Worm (Caenorhabditis elegans) whole organism, L4 larva: ENCODE results near the gene srj-22.
A peak's percentile ranks its signal among the peaks of the same experiment; 100 is the strongest.

Source experiments
- F26F4.8 ChIP-seq: fragments of 200-800 bp; sonication (Bioruptor generic); conservative IDR thresholded peaks from 2 replicates; pipeline ENCODE4 v1.3.6; 2022; ENCODE audit warnings: missing genetic modification characterization, missing compliant biosample characterization
- F49E8.2 ChIP-seq: sonication (generic microtip); optimal IDR thresholded peaks from 2 replicates; lab custom pipeline; 2016; ENCODE audit warnings: missing compliant biosample characterization, mild to moderate bottlenecking, missing genetic modification characterization, borderline replicate concordance
- R02D3.7 ChIP-seq: fragments of 150-350 bp; sonication (generic microtip); optimal IDR thresholded peaks from 3 replicates; lab custom pipeline; 2014; ENCODE audit warnings: missing biosample characterization, missing genetic modification characterization
- T20F7.1 ChIP-seq: fragments of 200-800 bp; sonication (Bioruptor generic); optimal IDR thresholded peaks from 2 replicates; lab custom pipeline; 2018; ENCODE audit warnings: mild to moderate bottlenecking, missing genetic modification characterization, missing compliant biosample characterization
- Y75B8A.6 ChIP-seq: fragments of 200-800 bp; sonication (Bioruptor generic); IDR thresholded peaks from 2 replicates; pipeline ENCODE4 v1.3.6; 2022; ENCODE audit warnings: missing genetic modification reagents, missing genetic modification characterization, missing compliant biosample characterization
- ZK337.2 ChIP-seq: fragments of 200-800 bp; sonication (Bioruptor generic); IDR thresholded peaks from 2 replicates; pipeline ENCODE4 v1.3.6; 2022; ENCODE audit warnings: missing genetic modification reagents, missing genetic modification characterization, missing compliant biosample characterization
- ama-1 ChIP-seq: fragments of 150-350 bp; optimal IDR thresholded peaks from 2 replicates; lab custom pipeline; 2014; ENCODE audit warnings: inconsistent platforms, mixed read lengths
- arid-1 ChIP-seq: fragments of 200-800 bp; sonication (Bioruptor generic); conservative IDR thresholded peaks from 2 replicates; pipeline ENCODE4 v1.3.6; 2022; ENCODE audit warnings: missing genetic modification reagents, missing genetic modification characterization, missing compliant biosample characterization
- ceh-20 ChIP-seq: fragments of 200-800 bp; sonication (Bioruptor generic); IDR thresholded peaks from 2 replicates; pipeline ENCODE4 v1.3.6; 2022; ENCODE audit warnings: missing genetic modification reagents, missing genetic modification characterization, missing compliant biosample characterization
- ceh-62 ChIP-seq: sonication (generic microtip); optimal IDR thresholded peaks from 2 replicates; lab custom pipeline; 2017; ENCODE audit warnings: missing biosample characterization, missing genetic modification characterization
- ctbp-1 ChIP-seq: fragments of 200-800 bp; sonication (Bioruptor generic); IDR thresholded peaks from 2 replicates; pipeline ENCODE4 v1.3.6; 2022; ENCODE audit warnings: missing genetic modification reagents, missing genetic modification characterization, missing compliant biosample characterization
- daf-16 ChIP-seq, 3 experiments: sonication (generic microtip); optimal IDR thresholded peaks; 2 replicates each; lab custom pipeline; 2016 to 2017; ENCODE audit warnings: missing genetic modification characterization in 3 of 3, missing genetic modification reagents in 3 of 3, mild to moderate bottlenecking in 2 of 3, missing compliant biosample characterization in 2 of 3, missing biosample characterization in 1 of 3, moderate library complexity in 1 of 3
- dpl-1 ChIP-seq: fragments of 150-350 bp; optimal IDR thresholded peaks from 2 replicates; lab custom pipeline; 2014; ENCODE audit warnings: missing biosample characterization, missing genetic modification reagents, missing genetic modification characterization
- egl-27 ChIP-seq: sonication (generic microtip); optimal IDR thresholded peaks from 3 replicates; lab custom pipeline; 2017; ENCODE audit warnings: missing biosample characterization, missing genetic modification reagents, missing genetic modification characterization
- egl-43 ChIP-seq: fragments of 200-800 bp; sonication (Bioruptor generic); IDR thresholded peaks from 2 replicates; pipeline ENCODE4 v1.3.6; 2022; ENCODE audit warnings: missing genetic modification reagents, missing genetic modification characterization, missing compliant biosample characterization
- fkh-10 ChIP-seq: fragments of 150-350 bp; optimal IDR thresholded peaks from 2 replicates; lab custom pipeline; 2014; ENCODE audit warnings: missing biosample characterization, missing genetic modification reagents, missing genetic modification characterization
- hlh-11 ChIP-seq: fragments of 200-800 bp; sonication (Bioruptor generic); optimal IDR thresholded peaks from 2 replicates; lab custom pipeline; 2018; ENCODE audit warnings: mild to moderate bottlenecking, missing genetic modification characterization, missing compliant biosample characterization
- hlh-30 ChIP-seq: sonication (generic microtip); optimal IDR thresholded peaks from 2 replicates; lab custom pipeline; 2017; ENCODE audit warnings: antibody characterized with exemption, mild to moderate bottlenecking, missing genetic modification characterization, missing compliant biosample characterization; ENCODE audit not compliant: insufficient read depth
- hmg-1.1 ChIP-seq: fragments of 200-800 bp; sonication (Bioruptor generic); IDR thresholded peaks from 2 replicates; pipeline ENCODE4 v1.3.6; 2022; ENCODE audit warnings: missing genetic modification reagents, missing genetic modification characterization, missing compliant biosample characterization
- lin-1 ChIP-seq: fragments of 200-800 bp; sonication (Bioruptor generic); IDR thresholded peaks from 2 replicates; pipeline ENCODE4 v1.3.6; 2022; ENCODE audit warnings: missing genetic modification reagents, missing genetic modification characterization, missing compliant biosample characterization
- lin-29 ChIP-seq: fragments of 200-800 bp; sonication (Bioruptor generic); IDR thresholded peaks from 2 replicates; pipeline ENCODE4 v1.3.6; 2022; ENCODE audit warnings: missing genetic modification reagents, missing genetic modification characterization, missing compliant biosample characterization
- lin-38 ChIP-seq: fragments of 200-800 bp; sonication (Bioruptor generic); IDR thresholded peaks from 2 replicates; pipeline ENCODE4 v1.3.6; 2022; ENCODE audit warnings: missing genetic modification reagents, missing genetic modification characterization, missing compliant biosample characterization
- lsy-2 ChIP-seq, 2 experiments: fragments of 150-350 bp in 1 of 2; sonication (generic microtip) in 1 of 2; optimal IDR thresholded peaks; 2 replicates each; lab custom pipeline; 2014 to 2017; ENCODE audit warnings: missing biosample characterization in 2 of 2, missing genetic modification characterization in 2 of 2
- mep-1 ChIP-seq: fragments of 150-350 bp; sonication (generic microtip); optimal IDR thresholded peaks from 3 replicates; lab custom pipeline; 2014; ENCODE audit warnings: missing biosample characterization, missing genetic modification characterization
- mes-2 ChIP-seq: sonication (generic microtip); optimal IDR thresholded peaks from 2 replicates; lab custom pipeline; 2016; ENCODE audit warnings: missing genotype, mild to moderate bottlenecking, missing genetic modification characterization, missing compliant biosample characterization; ENCODE audit not compliant: poor library complexity, severe bottlenecking
- mxl-2 ChIP-seq: fragments of 200-800 bp; sonication (Bioruptor generic); conservative IDR thresholded peaks from 2 replicates; pipeline ENCODE4 v1.3.6; 2022; ENCODE audit warnings: missing genetic modification reagents, missing genetic modification characterization, missing compliant biosample characterization
- mxl-3 ChIP-seq: fragments of 200-800 bp; sonication (Bioruptor generic); optimal IDR thresholded peaks from 2 replicates; lab custom pipeline; 2018; ENCODE audit warnings: mild to moderate bottlenecking, missing genetic modification characterization, missing compliant biosample characterization
- nhr-11 ChIP-seq: fragments of 150-350 bp; optimal IDR thresholded peaks from 2 replicates; lab custom pipeline; 2014; ENCODE audit warnings: missing biosample characterization, missing genetic modification characterization
- nhr-111 ChIP-seq: fragments of 200-800 bp; sonication (Bioruptor generic); optimal IDR thresholded peaks from 2 replicates; lab custom pipeline; 2018; ENCODE audit warnings: mild to moderate bottlenecking, missing genetic modification characterization, missing compliant biosample characterization
- nhr-237 ChIP-seq: sonication (generic microtip); optimal IDR thresholded peaks from 2 replicates; lab custom pipeline; 2017; ENCODE audit warnings: missing biosample characterization, missing genetic modification characterization
- nhr-28 ChIP-seq: fragments of 150-350 bp; optimal IDR thresholded peaks from 2 replicates; lab custom pipeline; 2014; ENCODE audit warnings: missing biosample characterization, missing genetic modification characterization
- nhr-48 ChIP-seq: sonication (generic microtip); optimal IDR thresholded peaks from 2 replicates; lab custom pipeline; 2016; ENCODE audit warnings: mild to moderate bottlenecking, missing genetic modification characterization, missing compliant biosample characterization
- nhr-6 ChIP-seq: fragments of 150-350 bp; optimal IDR thresholded peaks from 2 replicates; lab custom pipeline; 2014; ENCODE audit warnings: missing biosample characterization, missing genetic modification characterization
- nhr-76 ChIP-seq: fragments of 150-350 bp; optimal IDR thresholded peaks from 2 replicates; lab custom pipeline; 2014; ENCODE audit warnings: missing biosample characterization, missing genetic modification characterization
- pha-4 ChIP-seq, 2 experiments: fragments of 150-350 bp in 1 of 2; fragments of 200-800 bp in 1 of 2; sonication (Bioruptor generic) in 1 of 2; IDR thresholded peaks in 1 of 2; optimal IDR thresholded peaks in 1 of 2; 2 replicates each; pipeline versions ENCODE4 v1.3.6 to Lab custom; 2014 to 2022; ENCODE audit warnings: missing genetic modification characterization in 2 of 2, missing genetic modification reagents in 2 of 2, missing biosample characterization in 1 of 2, missing compliant biosample characterization in 1 of 2
- pqm-1 ChIP-seq: sonication (generic microtip); optimal IDR thresholded peaks from 2 replicates; lab custom pipeline; 2017; ENCODE audit warnings: missing biosample characterization, missing genetic modification characterization
- snpc-1.2 ChIP-seq: fragments of 200-800 bp; sonication (Bioruptor generic); IDR thresholded peaks from 2 replicates; pipeline ENCODE4 v1.3.6; 2022; ENCODE audit warnings: missing genetic modification reagents, missing genetic modification characterization, missing compliant biosample characterization
- spr-1 ChIP-seq: sonication (generic microtip); optimal IDR thresholded peaks from 2 replicates; lab custom pipeline; 2016; ENCODE audit warnings: mild to moderate bottlenecking, missing genetic modification characterization, missing compliant biosample characterization
- spr-3 ChIP-seq: fragments of 200-800 bp; sonication (Bioruptor generic); optimal IDR thresholded peaks from 2 replicates; lab custom pipeline; 2018; ENCODE audit warnings: mild to moderate bottlenecking, missing genetic modification characterization, missing compliant biosample characterization
- tra-1 ChIP-seq: fragments of 200-800 bp; sonication (Bioruptor generic); IDR thresholded peaks from 2 replicates; pipeline ENCODE4 v1.3.6; 2022; ENCODE audit warnings: missing genetic modification reagents, missing genetic modification characterization, missing compliant biosample characterization
- unc-130 ChIP-seq: sonication (generic microtip); optimal IDR thresholded peaks from 2 replicates; lab custom pipeline; 2016; ENCODE audit warnings: missing genetic modification reagents, missing genetic modification characterization, missing compliant biosample characterization
- unc-39 ChIP-seq: sonication (generic microtip); optimal IDR thresholded peaks from 2 replicates; lab custom pipeline; 2017; ENCODE audit warnings: missing biosample characterization, missing genetic modification characterization
- unc-62 ChIP-seq, 3 experiments: fragments of 150-350 bp in 1 of 3; sonication (generic microtip); optimal IDR thresholded peaks in 2 of 3; peaks in 1 of 3; 1 replicate in 1 of 3; 2 replicates in 2 of 3; lab custom pipeline; 2014 to 2017; ENCODE audit warnings: missing biosample characterization in 3 of 3, missing genetic modification characterization in 3 of 3, missing genetic modification reagents in 3 of 3, missing genotype in 1 of 3
- vab-7 ChIP-seq: fragments of 200-800 bp; sonication (Bioruptor generic); IDR thresholded peaks from 2 replicates; pipeline ENCODE4 v1.3.6; 2022; ENCODE audit warnings: missing genetic modification reagents, missing genetic modification characterization, missing compliant biosample characterization
- zag-1 ChIP-seq: fragments of 150-350 bp; optimal IDR thresholded peaks from 2 replicates; lab custom pipeline; 2014; ENCODE audit warnings: missing biosample characterization, missing genetic modification characterization
- zip-2 ChIP-seq: fragments of 150-350 bp; optimal IDR thresholded peaks from 2 replicates; lab custom pipeline; 2014; ENCODE audit warnings: missing biosample characterization, missing genetic modification characterization
- ztf-7 ChIP-seq: fragments of 150-350 bp; optimal IDR thresholded peaks from 2 replicates; lab custom pipeline; 2014; ENCODE audit warnings: missing biosample characterization, missing genetic modification characterization

srj-22 gene

ce11 chrV:10729456-10729904, 14.1 kb downstream of the srj-22 start (continued):
- TF ChIP-seq zag-1 (no peak), ceh-20 (GFP tag; lab: Robert Waterston, UW) (peak; percentile 30; the same call in 1 of the 2 replicates), nhr-48 (tag; lab: Kevin White, UChicago) (peak; percentile 91)

- TF ChIP-seq dpl-1 (no peak), ZK337.2 (GFP tag; lab: Robert Waterston, UW) (0 out of 2 replicates have a peak, but pooled peaks have one; percentile 29), mxl-2 (GFP tag; lab: Robert Waterston, UW) (no peak), daf-16 (GFP tag; optimal IDR thresholded peaks at IDR 0.05; lab: Kevin White, UChicago) (peak in 1 of 2 experiments; percentile 89), daf-16 (tag; optimal IDR thresholded peaks at IDR 0.05; lab: Kevin White, UChicago) (no peak), unc-39 (no peak), vab-7 (GFP tag; lab: Robert Waterston, UW) (no peak), nhr-237 (tag; lab: Kevin White, UChicago) (no peak), hlh-30 (tag; lab: Kevin White, UChicago) (peak; percentile 6), mxl-3 (GFP tag; lab: Kevin White, UChicago) (no peak), egl-27 (tag; lab: Kevin White, UChicago) (no peak), nhr-28 (peak; percentile 79), T20F7.1 (no peak), hmg-1.1 (GFP tag; lab: Robert Waterston, UW) (no peak), nhr-11 (tag; lab: Kevin White, UChicago) (peak; percentile 93), lsy-2 (tag; optimal IDR thresholded peaks at IDR 0.05; lab: Kevin White, UChicago) (no peak), fkh-10 (GFP tag; lab: Kevin White, UChicago) (no peak), F49E8.2 (tag; lab: Kevin White, UChicago) (no peak), Y75B8A.6 (no peak), ceh-20 (GFP tag; lab: Robert Waterston, UW) (peak; percentile 87), lin-1 (GFP tag; lab: Robert Waterston, UW) (no peak), lin-29 (no peak), ama-1 (lab: Kevin White, UChicago) (no peak), hlh-11 (tag; lab: Kevin White, UChicago) (peak; percentile 67), tra-1 (GFP tag; lab: Robert Waterston, UW) (no peak), spr-1 (tag; lab: Kevin White, UChicago) (no peak), nhr-111 (GFP tag; lab: Kevin White, UChicago) (no peak), zip-2 (tag; lab: Kevin White, UChicago) (no peak), unc-130 (GFP tag; lab: Kevin White, UChicago) (no peak), ceh-62 (tag; lab: Kevin White, UChicago) (no peak), lin-38 (no peak), ztf-7 (no peak), mep-1 (no peak), ctbp-1 (GFP tag; lab: Robert Waterston, UW) (no peak), arid-1 (GFP tag; lab: Robert Waterston, UW) (no peak), F26F4.8 (GFP tag; lab: Robert Waterston, UW) (no peak), snpc-1.2 (no peak), egl-43 (GFP tag; lab: Robert Waterston, UW) (no peak), nhr-48 (tag; lab: Kevin White, UChicago) (no peak), mes-2 (tag; lab: Kevin White, UChicago) (peak; percentile 18), pha-4 (GFP tag; IDR thresholded peaks at IDR 0.05; lab: Robert Waterston, UW) (no peak), pha-4 (tag; optimal IDR thresholded peaks at IDR 0.05; lab: Kevin White, UChicago) (no peak), nhr-6 (tag; lab: Kevin White, UChicago) (no peak), nhr-76 (tag; lab: Kevin White, UChicago) (no peak), pqm-1 (no peak), unc-62 (GFP tag; optimal IDR thresholded peaks at IDR 0.05 in 1 of 2; lab: Kevin White, UChicago) (peak in 1 of 2 experiments; percentile 99), unc-62 (tag; optimal IDR thresholded peaks at IDR 0.05; lab: Kevin White, UChicago) (no peak), spr-3 (GFP tag; lab: Kevin White, UChicago) (no peak), R02D3.7 (tag; lab: Kevin White, UChicago) (no peak)
Observed at ce11 chrV:10727651-10728050, 15.9 kb downstream of the srj-22 start.
